Worm (Caenorhabditis elegans) whole organism, L4 larva: ENCODE data around the gene dop-6.

ENCODE experiments used
- lin-39 ChIP-seq: fragments of 150-350 bp; optimal IDR thresholded peaks from 2 replicates; lab custom pipeline; 2014; ENCODE audit warnings: missing biosample characterization, missing genetic modification reagents, missing genetic modification characterization
- nhr-76 ChIP-seq: fragments of 150-350 bp; optimal IDR thresholded peaks from 2 replicates; lab custom pipeline; 2014; ENCODE audit warnings: missing biosample characterization, missing genetic modification characterization

DNA sequence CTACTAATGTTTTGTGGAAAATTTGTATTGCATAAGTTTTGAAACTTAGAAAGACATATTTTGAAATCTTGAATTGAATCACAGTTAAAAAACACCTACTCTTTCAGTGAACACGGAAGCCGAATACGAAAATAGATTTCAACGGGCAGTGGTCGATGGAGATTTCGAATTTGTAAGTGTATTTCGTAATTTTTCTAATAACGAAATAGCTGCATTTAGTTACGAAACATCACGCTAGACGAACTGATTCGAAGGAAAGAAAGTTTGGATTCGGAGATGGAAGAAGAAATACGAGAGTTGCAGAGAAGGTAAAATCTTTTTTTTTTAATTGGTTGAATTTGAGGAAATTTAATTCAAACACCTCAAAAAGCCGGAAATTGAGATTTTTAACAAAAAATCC lies 22.1 kb downstream of the dop-6 start:
- no peak for TF ChIP-seq nhr-76 (tag; lab: Kevin White, UChicago)
- TF ChIP-seq lin-39 (tag; lab: Kevin White, UChicago): no peak
